Worm (Caenorhabditis elegans) whole organism, midembryonic: ENCODE measurements around the gene nhr-133.

ENCODE experiments used
- T22C8.4 ChIP-seq: fragments of 200-800 bp; sonication (Bioruptor generic); IDR thresholded peaks from 2 replicates; pipeline ENCODE4 v1.3.6; 2022; ENCODE audit warnings: missing genetic modification characterization, missing compliant biosample characterization
- cog-1 ChIP-seq: sonication (generic microtip); optimal IDR thresholded peaks from 2 replicates; lab custom pipeline; 2016; ENCODE audit warnings: missing genetic modification characterization, missing compliant biosample characterization
- flt-1 ChIP-seq: fragments of 200-800 bp; sonication (Bioruptor generic); IDR thresholded peaks from 2 replicates; pipeline ENCODE4 v1.3.6; 2022; ENCODE audit warnings: missing genetic modification characterization, missing compliant biosample characterization
- klf-2 ChIP-seq: fragments of 200-800 bp; sonication (Bioruptor generic); conservative IDR thresholded peaks from 2 replicates; pipeline ENCODE4 v1.3.6; 2022; ENCODE audit warnings: missing genetic modification reagents, missing genetic modification characterization, missing compliant biosample characterization
- med-1 ChIP-seq: sonication (generic microtip); optimal IDR thresholded peaks from 2 replicates; lab custom pipeline; 2017; ENCODE audit warnings: missing genetic modification characterization, mild to moderate bottlenecking, missing compliant biosample characterization, antibody characterized with exemption, missing genetic modification reagents; ENCODE audit not compliant: insufficient read depth
- ref-1 ChIP-seq: fragments of 200-800 bp; sonication (Bioruptor generic); conservative IDR thresholded peaks from 2 replicates; pipeline ENCODE4 v1.3.6; 2022; ENCODE audit warnings: missing genetic modification reagents, missing genetic modification characterization, missing compliant biosample characterization
- tab-1 ChIP-seq: fragments of 200-800 bp; sonication (Bioruptor generic); IDR thresholded peaks from 2 replicates; pipeline ENCODE4 v1.3.6; 2022; ENCODE audit warnings: missing genetic modification characterization, missing compliant biosample characterization
- ztf-23 ChIP-seq: fragments of 200-800 bp; sonication (Bioruptor generic); IDR thresholded peaks from 2 replicates; pipeline ENCODE4 v1.3.6; 2022; ENCODE audit warnings: missing genetic modification reagents, missing genetic modification characterization, missing compliant biosample characterization
- ztf-29 ChIP-seq: fragments of 200-800 bp; sonication (Bioruptor generic); IDR thresholded peaks from 2 replicates; pipeline ENCODE4 v1.3.6; 2022; ENCODE audit warnings: missing genetic modification reagents, missing genetic modification characterization, missing compliant biosample characterization

The nhr-133 gene

ce11 chrV:2242630-2243029 lies 30.7 kb upstream of the nhr-133 start, which contains the start of gene cyp-33C3:
Gene cyp-33C3 (plus strand): TSS chrV:2242778.
- TF ChIP-seq ztf-23 (GFP tag; lab: Robert Waterston, UW) (no peak), ztf-29 (GFP tag; lab: Robert Waterston, UW) (no peak), ref-1 (no peak), cog-1 (tag; lab: Kevin White, UChicago) (no peak), T22C8.4 (GFP tag; lab: Robert Waterston, UW) (no peak), klf-2 (GFP tag; lab: Robert Waterston, UW) (no peak), flt-1 (GFP tag; lab: Robert Waterston, UW) (no peak), med-1 (GFP tag; lab: Kevin White, UChicago) (no peak), tab-1 (GFP tag; lab: Robert Waterston, UW) (no peak)

- TF ChIP-seq tab-1 (GFP tag; lab: Robert Waterston, UW) = no peak
- no peak for TF ChIP-seq ref-1
- no peak for TF ChIP-seq T22C8.4 (GFP tag; lab: Robert Waterston, UW)
- TF ChIP-seq flt-1 (GFP tag; lab: Robert Waterston, UW) = no peak
- TF ChIP-seq ztf-29 (GFP tag; lab: Robert Waterston, UW) = no peak
- no peak for TF ChIP-seq cog-1 (tag; lab: Kevin White, UChicago)
- no peak for TF ChIP-seq med-1 (GFP tag; lab: Kevin White, UChicago)
- TF ChIP-seq klf-2 (GFP tag; lab: Robert Waterston, UW) = no peak
- TF ChIP-seq ztf-23 (GFP tag; lab: Robert Waterston, UW) = no peak
These were observed 26.1 kb upstream of the nhr-133 start for ce11 chrV:2238012-2238411.

ce11 chrV:2235848-2236247 lies 23.9 kb upstream of the nhr-133 start, which contains the start of gene cyp-33C4:
Gene cyp-33C4 (plus strand): TSS chrV:2236140.
- TF ChIP-seq ztf-23 (GFP tag; lab: Robert Waterston, UW) = no peak

- no peak for TF ChIP-seq ztf-23 (GFP tag; lab: Robert Waterston, UW)
- no peak for TF ChIP-seq ztf-29 (GFP tag; lab: Robert Waterston, UW)
- TF ChIP-seq med-1 (GFP tag; lab: Kevin White, UChicago) = no peak
- no peak for TF ChIP-seq tab-1 (GFP tag; lab: Robert Waterston, UW)
- no peak for TF ChIP-seq flt-1 (GFP tag; lab: Robert Waterston, UW)
- no peak for TF ChIP-seq cog-1 (tag; lab: Kevin White, UChicago)
- TF ChIP-seq klf-2 (GFP tag; lab: Robert Waterston, UW) = no peak
- TF ChIP-seq ref-1 = no peak
- TF ChIP-seq T22C8.4 (GFP tag; lab: Robert Waterston, UW) = no peak
These were observed 21.3 kb upstream of the nhr-133 start, which contains the start of gene nhr-96 for ce11 chrV:2233177-2233576. Gene nhr-96 (plus strand): TSS chrV:2233477.

- TF ChIP-seq cog-1 (tag; lab: Kevin White, UChicago) = no peak
These were observed 19.0 kb upstream of the nhr-133 start, which contains the start of gene nhr-134 for ce11 chrV:2230912-2231311. Gene nhr-134 (plus strand): TSS chrV:2231223.

ce11 chrV:2228781-2229180 lies 16.9 kb upstream of the nhr-133 start, which contains the start of gene nhr-126:
Gene nhr-126 (plus strand): TSS chrV:2229081.
- TF ChIP-seq ztf-29 (GFP tag; lab: Robert Waterston, UW) (no peak), ztf-23 (GFP tag; lab: Robert Waterston, UW) (no peak), tab-1 (GFP tag; lab: Robert Waterston, UW) (no peak), flt-1 (GFP tag; lab: Robert Waterston, UW) (no peak), med-1 (GFP tag; lab: Kevin White, UChicago) (no peak), cog-1 (tag; lab: Kevin White, UChicago) (no peak), ref-1 (no peak), T22C8.4 (GFP tag; lab: Robert Waterston, UW) (no peak), klf-2 (GFP tag; lab: Robert Waterston, UW) (no peak)

ce11 chrV:2226903-2227302 lies 15.0 kb upstream of the nhr-133 start, which contains the start of gene nhr-18:
Gene nhr-18 (plus strand): TSS chrV:2227203.
- TF ChIP-seq cog-1 (tag; lab: Kevin White, UChicago) = no peak

- TF ChIP-seq klf-2 (GFP tag; lab: Robert Waterston, UW) (no peak), ztf-29 (GFP tag; lab: Robert Waterston, UW) (no peak), med-1 (GFP tag; lab: Kevin White, UChicago) (no peak), flt-1 (GFP tag; lab: Robert Waterston, UW) (no peak), tab-1 (GFP tag; lab: Robert Waterston, UW) (no peak), ref-1 (no peak), cog-1 (tag; lab: Kevin White, UChicago) (no peak), ztf-23 (GFP tag; lab: Robert Waterston, UW) (no peak), T22C8.4 (GFP tag; lab: Robert Waterston, UW) (no peak)
These were observed 13.2 kb upstream of the nhr-133 start, which contains the start of gene nhr-103 for ce11 chrV:2225130-2225529. Gene nhr-103 (plus strand): TSS chrV:2225430.

- TF ChIP-seq ref-1 (no peak), ztf-23 (GFP tag; lab: Robert Waterston, UW) (no peak), ztf-29 (GFP tag; lab: Robert Waterston, UW) (no peak), flt-1 (GFP tag; lab: Robert Waterston, UW) (no peak), tab-1 (GFP tag; lab: Robert Waterston, UW) (no peak), med-1 (GFP tag; lab: Kevin White, UChicago) (no peak), klf-2 (GFP tag; lab: Robert Waterston, UW) (no peak), cog-1 (tag; lab: Kevin White, UChicago) (no peak), T22C8.4 (GFP tag; lab: Robert Waterston, UW) (no peak)
These were observed 9.8 kb upstream of the nhr-133 start, which contains the start of gene nhr-128 for ce11 chrV:2221764-2222163. Gene nhr-128 (plus strand): TSS chrV:2222064.

- TF ChIP-seq ztf-23 (GFP tag; lab: Robert Waterston, UW) (no peak), med-1 (GFP tag; lab: Kevin White, UChicago) (no peak), ref-1 (no peak), ztf-29 (GFP tag; lab: Robert Waterston, UW) (no peak), flt-1 (GFP tag; lab: Robert Waterston, UW) (no peak), klf-2 (GFP tag; lab: Robert Waterston, UW) (no peak), cog-1 (tag; lab: Kevin White, UChicago) (no peak)
These were observed 6.9 kb upstream of the nhr-133 start, which contains the start of gene nhr-56 for ce11 chrV:2218803-2219202. Gene nhr-56 (plus strand): TSS chrV:2219004.
